Worm (Caenorhabditis elegans) whole organism, L1 larva: ENCODE measurements around the gene enu-3.1.

Source experiments
- fos-1 ChIP-seq: fragments of 150-350 bp; optimal IDR thresholded peaks from 2 replicates; lab custom pipeline; 2014; ENCODE audit warnings: missing biosample characterization, missing genetic modification characterization
- lin-15B ChIP-seq: fragments of 150-350 bp; sonication (generic microtip); optimal IDR thresholded peaks from 3 replicates; lab custom pipeline; 2014; ENCODE audit warnings: missing biosample characterization, missing genetic modification characterization
- mdl-1 ChIP-seq, 2 experiments: fragments of 150-350 bp; optimal IDR thresholded peaks; 2 replicates each; lab custom pipeline; 2014 to 2017; ENCODE audit warnings: missing biosample characterization in 2 of 2, missing genetic modification characterization in 2 of 2, inconsistent platforms in 1 of 2
- nhr-28 ChIP-seq: fragments of 150-350 bp; optimal IDR thresholded peaks from 2 replicates; lab custom pipeline; 2014; ENCODE audit warnings: missing biosample characterization, missing genetic modification characterization
- pag-3 ChIP-seq: sonication (generic microtip); optimal IDR thresholded peaks from 2 replicates; lab custom pipeline; 2017; ENCODE audit warnings: missing genetic modification characterization, mild to moderate bottlenecking, missing compliant biosample characterization, antibody characterized with exemption, borderline replicate concordance; ENCODE audit not compliant: insufficient read depth
- rnt-1 ChIP-seq: sonication (generic microtip); optimal IDR thresholded peaks from 2 replicates; lab custom pipeline; 2016; ENCODE audit warnings: mild to moderate bottlenecking, missing genetic modification characterization, moderate library complexity, missing compliant biosample characterization
- unc-130 ChIP-seq: fragments of 150-350 bp; optimal IDR thresholded peaks from 2 replicates; lab custom pipeline; 2017; ENCODE audit warnings: missing biosample characterization, missing genetic modification characterization, inconsistent platforms
- unc-86 ChIP-seq: sonication (generic microtip); optimal IDR thresholded peaks from 2 replicates; lab custom pipeline; 2016; ENCODE audit warnings: missing genetic modification characterization, missing compliant biosample characterization

DNA sequence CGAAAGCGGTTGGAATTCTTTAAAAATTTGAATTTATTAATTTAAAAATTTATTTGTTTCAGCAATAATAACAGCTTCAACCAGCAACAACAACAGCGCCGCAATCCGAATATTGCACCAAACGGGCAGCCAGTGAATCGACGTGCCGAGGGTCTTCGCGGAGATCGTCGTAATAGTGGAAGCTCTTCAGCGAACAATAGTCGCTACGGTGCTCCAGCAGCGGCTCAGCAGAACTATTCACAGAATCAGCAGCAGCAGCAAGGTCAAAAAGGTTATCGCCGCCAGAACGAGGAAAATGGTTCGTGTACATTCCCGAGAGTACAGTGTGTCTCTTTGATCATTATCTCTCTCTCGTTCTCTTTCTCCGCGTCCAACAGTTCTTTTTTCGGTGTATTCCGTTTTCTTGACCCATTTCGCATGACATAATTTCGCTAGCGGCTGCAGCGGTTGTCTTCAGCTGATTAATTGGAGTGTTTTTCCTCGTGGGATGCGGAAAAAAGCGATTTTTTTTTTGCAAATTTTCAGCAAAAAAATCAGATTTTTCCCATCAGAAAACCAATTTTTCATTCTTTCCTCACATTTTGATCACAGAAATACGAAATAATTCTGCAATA is 27.0 kb downstream of the enu-3.1 start:
- TF ChIP-seq unc-86 (tag; lab: Kevin White, UChicago) = no peak
- no peak for TF ChIP-seq mdl-1 (tag; optimal IDR thresholded peaks at IDR 0.05; lab: Kevin White, UChicago)
- no peak for TF ChIP-seq unc-130 (tag; lab: Kevin White, UChicago)
- no peak for TF ChIP-seq lin-15B
- TF ChIP-seq pag-3 (tag; lab: Kevin White, UChicago) = no peak
- no peak for TF ChIP-seq rnt-1 (tag; lab: Kevin White, UChicago)
- no peak for TF ChIP-seq nhr-28 (tag; lab: Kevin White, UChicago)
- no peak for TF ChIP-seq fos-1 (tag; lab: Kevin White, UChicago)
